Worm (Caenorhabditis elegans): ENCODE results near the gene F56A11.5.

Gene F56A11.5

ce11 chrIV:603543-603942, 32.9 kb upstream of the F56A11.5 start, which contains the start of gene prmt-4:
Gene prmt-4, minus strand, starts transcription at chrIV:603643.
- no peak for TF ChIP-seq B0035.1 (tag; optimal IDR thresholded peaks at IDR 0.05)
- TF ChIP-seq snpc-1.3 (tag; optimal IDR thresholded peaks at IDR 0.05; ENCODE audit: insufficient read depth): no peak
- TF ChIP-seq ets-4 (GFP tag; optimal IDR thresholded peaks at IDR 0.05): no peak
- TF ChIP-seq let-607 (tag; optimal IDR thresholded peaks at IDR 0.05): no peak
- no peak for TF ChIP-seq cebp-1 (GFP tag; IDR thresholded peaks at IDR 0.05)
- TF ChIP-seq cebp-1 (tag; optimal IDR thresholded peaks at IDR 0.05): no peak

ce11 chrIV:601595-601994, 30.9 kb upstream of the F56A11.5 start, which contains the start of gene srt-59:
Gene srt-59, minus strand, starts transcription at chrIV:601695.
- TF ChIP-seq ztf-25 (GFP tag; IDR thresholded peaks at IDR 0.05) (no peak), hlh-26 (GFP tag; conservative IDR thresholded peaks at IDR 0.05) (no peak), snpc-1.1 (tag; optimal IDR thresholded peaks at IDR 0.05; ENCODE audit: insufficient read depth) (no peak), hsf-1 (GFP tag; IDR thresholded peaks at IDR 0.05) (no peak), F57A8.1 (GFP tag; optimal IDR thresholded peaks at IDR 0.05) (no peak), bed-1 (GFP tag; IDR thresholded peaks at IDR 0.05) (no peak), B0336.3 (GFP tag; IDR thresholded peaks at IDR 0.05) (no peak), F52B5.7 (tag; optimal IDR thresholded peaks at IDR 0.05) (no peak), ZK185.1 (tag; optimal IDR thresholded peaks at IDR 0.05; ENCODE audit: poor library complexity, severe bottlenecking) (no peak), unc-62 (GFP tag; optimal IDR thresholded peaks at IDR 0.05) (no peak), F57C9.4 (tag; optimal IDR thresholded peaks at IDR 0.05) (no peak), Y67H2A.10 (GFP tag; conservative IDR thresholded peaks at IDR 0.05) (no peak), lag-1 (GFP tag; IDR thresholded peaks at IDR 0.05) (no peak), atf-7 (tag; optimal IDR thresholded peaks at IDR 0.05) (no peak), athp-1 (tag; optimal IDR thresholded peaks at IDR 0.05) (no peak), him-1 (tag; optimal IDR thresholded peaks at IDR 0.05) (no peak)

ce11 chrIV:596292-596952, 25.8 kb upstream of the F56A11.5 start, which contains the start of the genes C18H7.7 and C18H7.11:
Gene C18H7.7, minus strand, starts transcription at chrIV:596392.
Gene C18H7.11, plus strand, starts transcription at chrIV:596902.
- peak; percentile 21 for TF ChIP-seq nhr-80 (tag; optimal IDR thresholded peaks at IDR 0.05)
- no peak for TF ChIP-seq tbp1 (GFP tag; optimal IDR thresholded peaks at IDR 0.05)

ce11 chrIV:594840-595239, 24.2 kb upstream of the F56A11.5 start:
- TF ChIP-seq zfh-2 (GFP tag; conservative IDR thresholded peaks at IDR 0.05) (peak; percentile 61; the same call in 1 of the 2 replicates), snpc-1.1 (tag; optimal IDR thresholded peaks at IDR 0.05; ENCODE audit: insufficient read depth) (no peak), hlh-12 (tag; optimal IDR thresholded peaks at IDR 0.05) (no peak)

ce11 chrIV:593029-593428, 22.4 kb upstream of the F56A11.5 start, which contains the start of gene C18H7.4:
Gene C18H7.4, plus strand, starts transcription at chrIV:593329.
- TF ChIP-seq ztf-25 (GFP tag; IDR thresholded peaks at IDR 0.05) (no peak), mes-4 (tag; optimal IDR thresholded peaks at IDR 0.05) (no peak), Y53G8AR.9 (GFP tag; conservative IDR thresholded peaks at IDR 0.05) (no peak), F55B11.4 (tag; optimal IDR thresholded peaks at IDR 0.05; ENCODE audit: borderline replicate concordance, insufficient read depth) (no peak)

- TF ChIP-seq tbp1 (GFP tag; optimal IDR thresholded peaks at IDR 0.05) (no peak), rpc-1 (optimal IDR thresholded peaks at IDR 0.05) (no peak), rpc-1 (tag; optimal IDR thresholded peaks at IDR 0.05) (no peak), F55B11.4 (tag; optimal IDR thresholded peaks at IDR 0.05; ENCODE audit: borderline replicate concordance, insufficient read depth) (no peak), snpc-3.4 (tag; optimal IDR thresholded peaks at IDR 0.05) (no peak), tlf-1 (GFP tag; optimal IDR thresholded peaks at IDR 0.05) (no peak), let-526 (GFP tag; IDR thresholded peaks at IDR 0.05) (no peak), ccch-3 (GFP tag; optimal IDR thresholded peaks at IDR 0.05) (no peak), nhr-80 (tag; optimal IDR thresholded peaks at IDR 0.05) (no peak), lsl-1 (GFP tag; optimal IDR thresholded peaks at IDR 0.05) (no peak), hsf-1 (GFP tag; IDR thresholded peaks at IDR 0.05) (no peak), F57A8.1 (GFP tag; optimal IDR thresholded peaks at IDR 0.05) (no peak), T26A5.8 (tag; optimal IDR thresholded peaks at IDR 0.05) (no peak), ceh-91 (GFP tag; IDR thresholded peaks at IDR 0.05) (no peak), ZK185.1 (tag; optimal IDR thresholded peaks at IDR 0.05; ENCODE audit: poor library complexity, severe bottlenecking) (no peak), tbx-9 (tag; optimal IDR thresholded peaks at IDR 0.05; ENCODE audit: borderline replicate concordance) (no peak)
Measured at ce11 chrIV:592382-592781, 21.7 kb upstream of the F56A11.5 start, which contains the start of gene C18H7.6. Gene C18H7.6, minus strand, starts transcription at chrIV:592485.
